Worm (Caenorhabditis elegans): Measurements from ENCODE around the gene lite-1.

The lite-1 gene

ce11 chrX:6187848-6188247 lies 42.7 kb downstream of the lite-1 start, which contains the start of gene T13C5.10:
Gene T13C5.10, plus strand, starts transcription at chrX:6188148.
- no peak for TF ChIP-seq unc-62 (GFP tag; optimal IDR thresholded peaks at IDR 0.05)

ce11 chrX:6184709-6185108 lies 45.9 kb downstream of the lite-1 start, which contains the start of gene T13C5.2:
Gene T13C5.2, plus strand, starts transcription at chrX:6185009.
- TF ChIP-seq unc-62 (GFP tag; optimal IDR thresholded peaks at IDR 0.05), result no peak

- TF ChIP-seq unc-62 (GFP tag; optimal IDR thresholded peaks at IDR 0.05), result no peak
These were observed 50.3 kb downstream of the lite-1 start, which contains the start of gene T13C5.7 for ce11 chrX:6180293-6180692. Gene T13C5.7, plus strand, starts transcription at chrX:6180593.

- no peak for TF ChIP-seq unc-62 (GFP tag; optimal IDR thresholded peaks at IDR 0.05)
These were observed 51.6 kb downstream of the lite-1 start for ce11 chrX:6178989-6179388.

- no peak for TF ChIP-seq unc-62 (GFP tag; optimal IDR thresholded peaks at IDR 0.05)
These were observed 52.5 kb downstream of the lite-1 start, which contains the start of the genes T25B2.4 and T13C5.3 for ce11 chrX:6177944-6178566. Gene T25B2.4, plus strand, starts transcription at chrX:6178244. Gene T13C5.3, plus strand, starts transcription at chrX:6178516.

All from whole organism, dauer.